Fruit fly (Drosophila melanogaster) whole organism, prepupa: Measurements from ENCODE around the gene MCTS1.

ENCODE experiments used
- Blimp-1 ChIP-seq: fragments of 200-800 bp; sonication (Bioruptor generic); optimal IDR thresholded peaks from 3 replicates; lab custom pipeline; 2017; ENCODE audit warnings: missing biosample characterization, missing genetic modification characterization, mild to moderate bottlenecking, moderate library complexity, missing genetic modification reagents
- CG10669 ChIP-seq: fragments of 200-800 bp; sonication (Bioruptor generic); optimal IDR thresholded peaks from 3 replicates; lab custom pipeline; 2018; ENCODE audit warnings: missing biosample characterization, mild to moderate bottlenecking, missing genetic modification characterization, moderate library complexity
- CG11762 ChIP-seq: fragments of 200-800 bp; sonication (Bioruptor generic); optimal IDR thresholded peaks from 3 replicates; lab custom pipeline; 2016; ENCODE audit warnings: missing biosample characterization, missing genetic modification characterization; ENCODE audit not compliant: insufficient read depth
- CG15336 ChIP-seq: fragments of 200-800 bp; sonication (Bioruptor generic); IDR thresholded peaks from 2 replicates; pipeline ENCODE4 v1.3.6; 2022; ENCODE audit warnings: missing biosample characterization, missing genetic modification characterization
- CG1621 ChIP-seq: fragments of 200-800 bp; sonication (Bioruptor generic); optimal IDR thresholded peaks from 3 replicates; lab custom pipeline; 2018; ENCODE audit warnings: missing biosample characterization, mild to moderate bottlenecking, missing genetic modification characterization
- CG4318 ChIP-seq: fragments of 200-800 bp; sonication (Bioruptor generic); optimal IDR thresholded peaks from 3 replicates; lab custom pipeline; 2017; ENCODE audit warnings: missing biosample characterization, mild to moderate bottlenecking, missing genetic modification characterization
- CG6163 ChIP-seq: fragments of 200-800 bp; sonication (Bioruptor generic); IDR thresholded peaks from 3 replicates; pipeline ENCODE4 v1.3.6; 2022; ENCODE audit warnings: missing biosample characterization, missing genetic modification characterization
- CG6792 ChIP-seq: fragments of 200-800 bp; sonication (Bioruptor generic); optimal IDR thresholded peaks from 3 replicates; lab custom pipeline; 2016; ENCODE audit warnings: missing biosample characterization, missing genetic modification characterization
- CG6808 ChIP-seq: fragments of 200-800 bp; sonication (Bioruptor generic); optimal IDR thresholded peaks from 3 replicates; lab custom pipeline; 2017; ENCODE audit warnings: missing biosample characterization, missing genetic modification characterization, mild to moderate bottlenecking, moderate library complexity, missing genetic modification reagents
- CG7368 ChIP-seq: fragments of 200-800 bp; sonication (Bioruptor generic); optimal IDR thresholded peaks from 3 replicates; lab custom pipeline; 2016; ENCODE audit warnings: missing biosample characterization, missing genetic modification characterization
- CG8319 ChIP-seq: fragments of 200-800 bp; sonication (Bioruptor generic); optimal IDR thresholded peaks from 3 replicates; lab custom pipeline; 2016; ENCODE audit warnings: missing biosample characterization, missing genetic modification characterization
- CG8632 ChIP-seq: fragments of 200-800 bp; sonication (Bioruptor generic); optimal IDR thresholded peaks from 3 replicates; lab custom pipeline; 2016; ENCODE audit warnings: missing biosample characterization, missing genetic modification characterization
- CG9139 ChIP-seq: fragments of 200-800 bp; sonication (Bioruptor generic); optimal IDR thresholded peaks from 3 replicates; lab custom pipeline; 2017; ENCODE audit warnings: missing biosample characterization, mild to moderate bottlenecking, missing genetic modification characterization
- Eip75B ChIP-seq: fragments of 200-800 bp; sonication (Bioruptor generic); optimal IDR thresholded peaks from 3 replicates; lab custom pipeline; 2016; ENCODE audit warnings: missing biosample characterization, missing genetic modification characterization
- Eip78C ChIP-seq: fragments of 200-800 bp; sonication (Bioruptor generic); peaks from one replicate; lab custom pipeline; 2016; ENCODE audit warnings: missing biosample characterization, missing genetic modification characterization
- Eip93F ChIP-seq: fragments of 200-800 bp; sonication (Bioruptor generic); optimal IDR thresholded peaks from 2 replicates; lab custom pipeline; 2016; ENCODE audit warnings: missing biosample characterization, mild to moderate bottlenecking, missing genetic modification characterization
- Ets21C ChIP-seq: fragments of 200-800 bp; sonication (Bioruptor generic); optimal IDR thresholded peaks from 3 replicates; lab custom pipeline; 2016; ENCODE audit warnings: missing biosample characterization, missing genetic modification characterization
- Ets96B ChIP-seq: fragments of 200-800 bp; optimal IDR thresholded peaks from 2 replicates; lab custom pipeline; 2019; ENCODE audit warnings: missing biosample characterization, mild to moderate bottlenecking, missing genetic modification characterization, moderate library complexity
- Gug ChIP-seq: fragments of 200-800 bp; sonication (Bioruptor generic); IDR thresholded peaks from 2 replicates; pipeline ENCODE4 v1.3.6; 2022; ENCODE audit warnings: missing biosample characterization, missing genetic modification characterization
- Hr39 ChIP-seq: fragments of 200-800 bp; sonication (Bioruptor generic); optimal IDR thresholded peaks from 2 replicates; lab custom pipeline; 2016; ENCODE audit warnings: missing biosample characterization, missing genetic modification characterization
- Hr4 ChIP-seq: fragments of 200-800 bp; sonication (Bioruptor generic); optimal IDR thresholded peaks from 3 replicates; lab custom pipeline; 2016; ENCODE audit warnings: missing biosample characterization, missing genetic modification characterization
- Lpt ChIP-seq: fragments of 200-800 bp; sonication (Bioruptor generic); optimal IDR thresholded peaks from 3 replicates; lab custom pipeline; 2016; ENCODE audit warnings: missing biosample characterization, missing genetic modification characterization
- Met ChIP-seq: fragments of 200-800 bp; sonication (Bioruptor generic); optimal IDR thresholded peaks from 3 replicates; lab custom pipeline; 2016; ENCODE audit warnings: missing biosample characterization, missing genetic modification characterization
- OdsH ChIP-seq: fragments of 200-800 bp; sonication (Bioruptor generic); optimal IDR thresholded peaks from 3 replicates; lab custom pipeline; 2016; ENCODE audit warnings: missing biosample characterization, missing genetic modification characterization
- Smox ChIP-seq: fragments of 200-800 bp; sonication (Bioruptor generic); optimal IDR thresholded peaks from 3 replicates; lab custom pipeline; 2016; ENCODE audit warnings: missing biosample characterization, missing genetic modification characterization
- Sox15 ChIP-seq: fragments of 200-800 bp; sonication (Bioruptor generic); optimal IDR thresholded peaks from 3 replicates; lab custom pipeline; 2016; ENCODE audit warnings: missing biosample characterization, missing genetic modification characterization
- achi ChIP-seq: fragments of 200-800 bp; sonication (Bioruptor generic); optimal IDR thresholded peaks from 3 replicates; lab custom pipeline; 2016; ENCODE audit warnings: missing biosample characterization, missing genetic modification characterization
- acj6 ChIP-seq: fragments of 200-800 bp; sonication (Bioruptor generic); optimal IDR thresholded peaks from 3 replicates; lab custom pipeline; 2016; ENCODE audit warnings: missing biosample characterization, missing genetic modification characterization
- cyc ChIP-seq: fragments of 200-800 bp; sonication (Bioruptor generic); optimal IDR thresholded peaks from 3 replicates; lab custom pipeline; 2016; ENCODE audit warnings: missing biosample characterization, missing genetic modification characterization
- dac ChIP-seq: fragments of 200-800 bp; sonication (Bioruptor generic); optimal IDR thresholded peaks from 2 replicates; lab custom pipeline; 2017; ENCODE audit warnings: missing biosample characterization, mild to moderate bottlenecking, missing genetic modification characterization
- eg ChIP-seq: fragments of 200-800 bp; sonication (Bioruptor generic); IDR thresholded peaks from 3 replicates; pipeline ENCODE4 v1.3.6; 2022; ENCODE audit warnings: missing biosample characterization, missing genetic modification characterization
- esn ChIP-seq: fragments of 200-800 bp; sonication (Bioruptor generic); optimal IDR thresholded peaks from 2 replicates; lab custom pipeline; 2016; ENCODE audit warnings: missing biosample characterization, mild to moderate bottlenecking, missing genetic modification characterization, moderate library complexity
- fd59A ChIP-seq: fragments of 200-800 bp; sonication (Bioruptor generic); optimal IDR thresholded peaks from 2 replicates; lab custom pipeline; 2017; ENCODE audit warnings: missing biosample characterization, mild to moderate bottlenecking, missing genetic modification characterization, missing genetic modification reagents
- fd85E ChIP-seq: fragments of 200-800 bp; sonication (Bioruptor generic); optimal IDR thresholded peaks from 3 replicates; lab custom pipeline; 2016; ENCODE audit warnings: missing biosample characterization, missing genetic modification characterization
- fkh ChIP-seq: fragments of 200-800 bp; sonication (Bioruptor generic); optimal IDR thresholded peaks from 3 replicates; lab custom pipeline; 2017; ENCODE audit warnings: missing biosample characterization, mild to moderate bottlenecking, missing genetic modification characterization, moderate library complexity
- lz ChIP-seq: fragments of 200-800 bp; sonication (Bioruptor generic); optimal IDR thresholded peaks from 3 replicates; lab custom pipeline; 2016; ENCODE audit warnings: missing biosample characterization, missing genetic modification characterization
- pdm3 ChIP-seq: fragments of 200-800 bp; sonication (Bioruptor generic); optimal IDR thresholded peaks from 3 replicates; lab custom pipeline; 2016; ENCODE audit warnings: missing biosample characterization, missing genetic modification characterization
- salr ChIP-seq, 2 experiments: fragments of 200-800 bp; sonication (Bioruptor generic); optimal IDR thresholded peaks; 3 replicates each; lab custom pipeline; 2016 to 2018; ENCODE audit warnings: missing biosample characterization in 2 of 2, missing genetic modification characterization in 2 of 2, mild to moderate bottlenecking in 1 of 2
- spab ChIP-seq: fragments of 200-800 bp; sonication (Bioruptor generic); optimal IDR thresholded peaks from 2 replicates; lab custom pipeline; 2017; ENCODE audit warnings: missing biosample characterization, mild to moderate bottlenecking, missing genetic modification characterization, missing genetic modification reagents
- ss ChIP-seq, 2 experiments: fragments of 200-800 bp; sonication (Bioruptor generic); optimal IDR thresholded peaks; 2 replicates in 1 of 2; 3 replicates in 1 of 2; lab custom pipeline; 2017 to 2018; ENCODE audit warnings: mild to moderate bottlenecking in 2 of 2, missing biosample characterization in 2 of 2, missing genetic modification characterization in 2 of 2, moderate library complexity in 1 of 2
- topi ChIP-seq: fragments of 200-800 bp; sonication (Bioruptor generic); optimal IDR thresholded peaks from 3 replicates; lab custom pipeline; 2016; ENCODE audit warnings: missing biosample characterization, missing genetic modification characterization

Gene MCTS1

DNA sequence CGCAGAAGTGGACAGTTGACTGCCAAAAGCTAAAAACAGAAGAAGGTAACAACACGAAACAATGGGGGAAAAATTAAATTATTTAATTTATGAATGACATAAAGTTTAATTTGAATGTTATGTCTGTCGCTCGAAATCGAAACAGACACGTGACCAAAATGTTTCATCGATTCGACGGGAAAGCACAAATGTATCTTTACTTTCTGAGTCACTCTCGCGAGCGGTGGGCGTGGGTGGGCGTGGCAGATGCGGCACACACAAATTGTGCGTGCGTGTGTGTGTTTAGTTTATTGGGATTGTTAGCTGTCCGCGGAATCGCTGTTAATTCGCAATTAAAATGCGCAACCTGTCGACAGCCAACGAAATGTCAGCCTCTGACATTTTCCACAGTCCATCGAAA lies 30.2 kb upstream of the MCTS1 start:
- no peak for TF ChIP-seq dac
- no peak for TF ChIP-seq topi (GFP tag; lab: Kevin White, UChicago)
- TF ChIP-seq pdm3 (GFP tag; lab: Kevin White, UChicago) = no peak
- TF ChIP-seq CG8319 (GFP tag; lab: Kevin White, UChicago) = no peak
- TF ChIP-seq CG6792 (GFP tag; lab: Kevin White, UChicago) = no peak
- no peak for TF ChIP-seq CG9139 (GFP tag; lab: Kevin White, UChicago)
- TF ChIP-seq lz (GFP tag; lab: Kevin White, UChicago) = no peak
- no peak for TF ChIP-seq spab
- TF ChIP-seq CG11762 (GFP tag; lab: Kevin White, UChicago) = no peak
- TF ChIP-seq eg (GFP tag; lab: Robert Waterston, UW) = no peak
- TF ChIP-seq CG4318 (GFP tag; lab: Kevin White, UChicago) = no peak
- no peak for TF ChIP-seq Gug
- TF ChIP-seq Hr4 = no peak
- no peak for TF ChIP-seq Eip78C (GFP tag; lab: Kevin White, UChicago)

- TF ChIP-seq fd85E (GFP tag; lab: Kevin White, UChicago) (no peak), CG11762 (GFP tag; lab: Kevin White, UChicago) (no peak), eg (GFP tag; lab: Robert Waterston, UW) (no peak), Hr39 (GFP tag; lab: Kevin White, UChicago) (no peak), topi (GFP tag; lab: Kevin White, UChicago) (no peak), lz (GFP tag; lab: Kevin White, UChicago) (no peak), Ets21C (no peak), Met (no peak), spab (no peak), Ets96B (tag; lab: Kevin White, UChicago) (no peak), CG1621 (tag; lab: Kevin White, UChicago) (no peak), Lpt (GFP tag; lab: Kevin White, UChicago) (no peak), Eip78C (GFP tag; lab: Kevin White, UChicago) (no peak), esn (GFP tag; lab: Kevin White, UChicago) (no peak), salr (GFP tag; optimal IDR thresholded peaks at IDR 0.05; lab: Kevin White, UChicago) (no peak)
Observed at dm6 chrX:6010539-6011268, 27.0 kb upstream of the MCTS1 start.

- TF ChIP-seq Sox15 (GFP tag; lab: Kevin White, UChicago) (no peak), fkh (peak; percentile 76), OdsH (no peak), Eip78C (GFP tag; lab: Kevin White, UChicago) (peak; percentile 46), CG6163 (GFP tag; lab: Robert Waterston, UW) (peak; percentile 55; the same call in 2 of the 3 replicates), CG15336 (GFP tag; lab: Robert Waterston, UW) (no peak), Hr39 (GFP tag; lab: Kevin White, UChicago) (no peak), ss (GFP tag; optimal IDR thresholded peaks at IDR 0.05; lab: Kevin White, UChicago) (peak; percentile 18 to 40)
Observed at dm6 chrX:6012976-6013684, 24.6 kb upstream of the MCTS1 start, which contains the start of gene mab-21. mab-21 (minus strand) TSS chrX:6013181.

- peak; percentile 73 for TF ChIP-seq CG1621 (tag; lab: Kevin White, UChicago)
- no peak for TF ChIP-seq Gug
- peak; percentile 66 for TF ChIP-seq fd59A
- TF ChIP-seq CG15336 (GFP tag; lab: Robert Waterston, UW) = peak; percentile 52; the same call in 1 of the 2 replicates
- peak; percentile 3 for TF ChIP-seq CG4318 (GFP tag; lab: Kevin White, UChicago)
- peak; percentile 61 for TF ChIP-seq Blimp-1 (GFP tag; lab: Kevin White, UChicago)
- peak; percentile 39; the same call in 1 of the 3 replicates for TF ChIP-seq eg (GFP tag; lab: Robert Waterston, UW)
- TF ChIP-seq CG8632 = peak; percentile 78
- peak; percentile 22 for TF ChIP-seq fd85E (GFP tag; lab: Kevin White, UChicago)
- peak; percentile 62 for TF ChIP-seq CG7368 (GFP tag; lab: Kevin White, UChicago)
- TF ChIP-seq Smox (GFP tag; lab: Kevin White, UChicago) = peak; percentile 81
- peak; percentile 78 for TF ChIP-seq cyc (GFP tag; lab: Kevin White, UChicago)
- TF ChIP-seq pdm3 (GFP tag; lab: Kevin White, UChicago) = peak; percentile 83
- peak; percentile 87 for TF ChIP-seq CG6163 (GFP tag; lab: Robert Waterston, UW)
- peak; percentile 80 for TF ChIP-seq acj6 (GFP tag; lab: Kevin White, UChicago)
- peak; percentile 49 for TF ChIP-seq Hr4
- TF ChIP-seq ss (GFP tag; optimal IDR thresholded peaks at IDR 0.05; lab: Kevin White, UChicago) = peak; percentile 52 to 79
- peak; percentile 83 for TF ChIP-seq Eip75B (GFP tag; lab: Kevin White, UChicago)
- peak; percentile 59 for TF ChIP-seq CG9139 (GFP tag; lab: Kevin White, UChicago)
- peak; percentile 78 for TF ChIP-seq achi (GFP tag; lab: Kevin White, UChicago)
- TF ChIP-seq CG6808 (GFP tag; lab: Kevin White, UChicago) = peak; percentile 70
- peak; percentile 75 for TF ChIP-seq CG10669
- peak; percentile 84 for TF ChIP-seq Eip93F (GFP tag; lab: Kevin White, UChicago)
Observed at dm6 chrX:6020254-6020653, 17.4 kb upstream of the MCTS1 start.
